Worm (Caenorhabditis elegans): ENCODE data around the gene ric-3.

- no peak for TF ChIP-seq klf-2 (GFP tag; conservative IDR thresholded peaks at IDR 0.05)
- TF ChIP-seq med-1 (GFP tag; optimal IDR thresholded peaks at IDR 0.05; ENCODE audit: insufficient read depth) = no peak
- TF ChIP-seq ztf-23 (GFP tag; IDR thresholded peaks at IDR 0.05) = no peak
- TF ChIP-seq ref-1 (GFP tag; conservative IDR thresholded peaks at IDR 0.05) = no peak
- TF ChIP-seq tab-1 (GFP tag; IDR thresholded peaks at IDR 0.05) = no peak
- no peak for TF ChIP-seq ztf-29 (GFP tag; IDR thresholded peaks at IDR 0.05)
- TF ChIP-seq T22C8.4 (GFP tag; IDR thresholded peaks at IDR 0.05) = no peak
- no peak for TF ChIP-seq flt-1 (GFP tag; IDR thresholded peaks at IDR 0.05)
- TF ChIP-seq cog-1 (tag; optimal IDR thresholded peaks at IDR 0.05) = no peak
These were observed 23.3 kb upstream of the ric-3 start, which contains the start of gene ntp-1 for ce11 chrIV:7794709-7795108.
